Worm (Caenorhabditis elegans) whole organism, L1 larva: ENCODE data around the gene srd-5.

ENCODE experiments used
- C16A3.4 ChIP-seq: fragments of 150-350 bp; optimal IDR thresholded peaks from 2 replicates; lab custom pipeline; 2014; ENCODE audit warnings: missing biosample characterization, missing genetic modification characterization
- nhr-11 ChIP-seq: fragments of 150-350 bp; optimal IDR thresholded peaks from 2 replicates; lab custom pipeline; 2014; ENCODE audit warnings: missing biosample characterization, missing genetic modification characterization
- nhr-76 ChIP-seq: sonication (generic microtip); optimal IDR thresholded peaks from 2 replicates; lab custom pipeline; 2017; ENCODE audit warnings: missing biosample characterization, missing genetic modification characterization
- nhr-77 ChIP-seq: fragments of 150-350 bp; optimal IDR thresholded peaks from 2 replicates; lab custom pipeline; 2014; ENCODE audit warnings: missing biosample characterization, missing genetic modification characterization
- snpc-4 ChIP-seq: fragments of 150-350 bp; optimal IDR thresholded peaks from 2 replicates; lab custom pipeline; 2014; ENCODE audit warnings: missing biosample characterization, missing genetic modification characterization
- sox-4 ChIP-seq: sonication (generic microtip); optimal IDR thresholded peaks from 2 replicates; lab custom pipeline; 2016; ENCODE audit warnings: missing genetic modification characterization, missing compliant biosample characterization
- sptf-1 ChIP-seq: fragments of 150-350 bp; optimal IDR thresholded peaks from 2 replicates; lab custom pipeline; 2014; ENCODE audit warnings: missing biosample characterization, missing genetic modification characterization
- unc-98 ChIP-seq: fragments of 200-800 bp; sonication (Bioruptor generic); IDR thresholded peaks from 2 replicates; pipeline ENCODE4 v1.3.6; 2022; ENCODE audit warnings: missing genetic modification characterization, missing compliant biosample characterization

- TF ChIP-seq nhr-11 (tag; lab: Kevin White, UChicago) (no peak), sox-4 (no peak), snpc-4 (tag; lab: Kevin White, UChicago) (no peak), nhr-76 (no peak), unc-98 (GFP tag; lab: Robert Waterston, UW) (no peak), nhr-77 (tag; lab: Kevin White, UChicago) (no peak), C16A3.4 (tag; lab: Kevin White, UChicago) (no peak), sptf-1 (tag; lab: Kevin White, UChicago) (no peak)
Measured at ce11 chrIV:5685014-5685413, 10.7 kb upstream of the srd-5 start, which contains the start of gene C55C3.3.
